Worm (Caenorhabditis elegans): ENCODE measurements around the gene srz-32.

The srz-32 gene

ce11 chrIV:3452516-3452915, 16.4 kb downstream of the srz-32 start:
- TF ChIP-seq lin-11 (tag; optimal IDR thresholded peaks at IDR 0.05) (no peak), pha-2 (tag; optimal IDR thresholded peaks at IDR 0.05) (no peak), hlh-13 (GFP tag; optimal IDR thresholded peaks at IDR 0.05) (no peak), K02D7.2 (tag; optimal IDR thresholded peaks at IDR 0.05) (no peak), ets-4 (tag; optimal IDR thresholded peaks at IDR 0.05) (no peak), ceh-24 (tag; optimal IDR thresholded peaks at IDR 0.05) (no peak), ceh-2 (tag; optimal IDR thresholded peaks at IDR 0.05) (no peak), pha-4 (tag; optimal IDR thresholded peaks at IDR 0.05) (no peak), pqm-1 (tag; optimal IDR thresholded peaks at IDR 0.05) (no peak), ztf-16 (tag; optimal IDR thresholded peaks at IDR 0.05) (no peak), hlh-8 (tag; optimal IDR thresholded peaks at IDR 0.05) (no peak), ceh-31 (tag; optimal IDR thresholded peaks at IDR 0.05) (no peak), nhr-11 (tag; optimal IDR thresholded peaks at IDR 0.05) (no peak), dve-1 (tag; optimal IDR thresholded peaks at IDR 0.05) (no peak), npax-4 (tag; optimal IDR thresholded peaks at IDR 0.05) (no peak), hlh-6 (tag; optimal IDR thresholded peaks at IDR 0.05) (no peak), pag-3 (tag; optimal IDR thresholded peaks at IDR 0.05; ENCODE audit: borderline replicate concordance) (no peak), sox-2 (GFP tag; IDR thresholded peaks at IDR 0.05) (no peak), ceh-19 (GFP tag; optimal IDR thresholded peaks at IDR 0.05) (no peak)

ce11 chrIV:3453346-3453745, 17.2 kb downstream of the srz-32 start, which contains the start of gene srz-23:
TSS of gene srz-23 (plus strand) at chrIV:3453608.
- TF ChIP-seq nfya-1 (tag; optimal IDR thresholded peaks at IDR 0.05): no peak
- no peak for TF ChIP-seq ceh-22 (tag; optimal IDR thresholded peaks at IDR 0.05)
- TF ChIP-seq sdc-2 (tag; optimal IDR thresholded peaks at IDR 0.05): no peak
- no peak for TF ChIP-seq npax-4 (tag; optimal IDR thresholded peaks at IDR 0.05)
- TF ChIP-seq ceh-45 (GFP tag; IDR thresholded peaks at IDR 0.05): no peak
- no peak for TF ChIP-seq pag-3 (tag; optimal IDR thresholded peaks at IDR 0.05; ENCODE audit: borderline replicate concordance)
- no peak for TF ChIP-seq fkh-6 (tag; optimal IDR thresholded peaks at IDR 0.05)
- no peak for TF ChIP-seq pat-9 (tag; optimal IDR thresholded peaks at IDR 0.05)
- no peak for TF ChIP-seq lin-11 (tag; optimal IDR thresholded peaks at IDR 0.05)
- no peak for TF ChIP-seq fkh-10 (GFP tag; optimal IDR thresholded peaks at IDR 0.05)
- TF ChIP-seq C08G9.2 (tag; optimal IDR thresholded peaks at IDR 0.05): no peak
- no peak for TF ChIP-seq nhr-232 (tag; optimal IDR thresholded peaks at IDR 0.05)
- no peak for TF ChIP-seq ceh-6 (GFP tag; optimal IDR thresholded peaks at IDR 0.05)
- TF ChIP-seq ref-2 (tag; optimal IDR thresholded peaks at IDR 0.05): no peak
- no peak for TF ChIP-seq elt-4 (tag; optimal IDR thresholded peaks at IDR 0.05)
- TF ChIP-seq ceh-24 (tag; optimal IDR thresholded peaks at IDR 0.05): no peak
- no peak for TF ChIP-seq hlh-6 (tag; optimal IDR thresholded peaks at IDR 0.05)
- no peak for TF ChIP-seq F13H6.1 (tag; optimal IDR thresholded peaks at IDR 0.05)
- TF ChIP-seq tbx-2 (tag; optimal IDR thresholded peaks at IDR 0.05): no peak
- no peak for TF ChIP-seq pqm-1 (tag; optimal IDR thresholded peaks at IDR 0.05)

ce11 chrIV:3455437-3455836, 19.3 kb downstream of the srz-32 start:
- TF ChIP-seq dve-1 (tag; optimal IDR thresholded peaks at IDR 0.05): peak; percentile 100

- TF ChIP-seq madf-2 (tag; optimal IDR thresholded peaks at IDR 0.05): no peak
- no peak for TF ChIP-seq sox-2 (GFP tag; IDR thresholded peaks at IDR 0.05)
- no peak for TF ChIP-seq hlh-15 (tag; optimal IDR thresholded peaks at IDR 0.05)
- no peak for TF ChIP-seq ceh-48 (tag; optimal IDR thresholded peaks at IDR 0.05)
- no peak for TF ChIP-seq unc-55 (GFP tag; optimal IDR thresholded peaks at IDR 0.05)
- no peak for TF ChIP-seq ztf-16 (tag; optimal IDR thresholded peaks at IDR 0.05)
- no peak for TF ChIP-seq tbx-7 (tag; optimal IDR thresholded peaks at IDR 0.05)
- no peak for TF ChIP-seq npax-4 (tag; optimal IDR thresholded peaks at IDR 0.05)
- no peak for TF ChIP-seq dmd-4 (tag; optimal IDR thresholded peaks at IDR 0.05; ENCODE audit: borderline replicate concordance)
- TF ChIP-seq unc-42 (tag; optimal IDR thresholded peaks at IDR 0.05): no peak
- TF ChIP-seq elt-4 (tag; optimal IDR thresholded peaks at IDR 0.05): no peak
- TF ChIP-seq C08G9.2 (tag; optimal IDR thresholded peaks at IDR 0.05): no peak
- TF ChIP-seq ets-4 (tag; optimal IDR thresholded peaks at IDR 0.05): no peak
- no peak for TF ChIP-seq sdc-2 (tag; optimal IDR thresholded peaks at IDR 0.05)
- no peak for TF ChIP-seq rnt-1 (tag; optimal IDR thresholded peaks at IDR 0.05)
- no peak for TF ChIP-seq Y22D7AL.16 (tag; optimal IDR thresholded peaks at IDR 0.05)
These were observed 27.1 kb downstream of the srz-32 start, which contains the start of gene F58E2.4 for ce11 chrIV:3463254-3463653. TSS of gene F58E2.4 (plus strand) at chrIV:3463387.
